Fruit fly (Drosophila melanogaster): ENCODE results near the gene CG12698.
A peak's percentile ranks its signal among the peaks of the same experiment; 100 is the strongest.

CG12698 gene

DNA sequence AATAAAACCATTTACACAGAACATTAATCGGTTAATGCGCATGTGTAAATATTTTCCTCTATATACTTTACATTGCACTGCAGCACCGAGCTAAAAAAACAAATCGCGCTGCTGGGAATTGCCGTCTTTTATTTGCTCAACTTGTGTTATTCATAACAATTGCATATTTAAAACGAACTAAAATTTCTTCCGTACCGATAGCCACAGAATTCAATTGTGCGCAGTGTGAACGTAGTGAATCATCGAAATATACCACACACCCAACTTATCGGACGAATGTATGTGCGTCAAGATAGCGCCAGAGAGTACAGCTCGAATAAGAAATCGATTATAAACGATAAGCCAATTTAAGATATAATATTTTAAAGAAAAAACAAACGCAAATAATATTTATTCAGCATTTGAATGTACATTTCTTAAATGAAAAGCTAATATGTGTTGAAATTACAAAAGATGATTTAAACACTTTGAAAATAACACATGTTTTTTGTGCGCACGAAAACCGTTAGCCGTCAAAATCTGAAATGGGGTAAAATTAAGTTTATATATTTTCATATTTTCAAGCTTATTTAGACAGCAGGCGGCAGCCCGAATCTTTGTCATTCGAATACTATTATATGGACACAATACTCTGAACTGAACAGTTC, at the start of gene CG12698, which contains the start of gene vap:
Gene CG12698 (plus strand): TSS at position 597 of the 647 bp plus-strand sequence.
Gene vap (minus strand): TSS at position 262 of the 647 bp plus-strand sequence.
- no peak for TF ChIP-seq CG11762 (GFP tag; optimal IDR thresholded peaks at IDR 0.05; ENCODE audit: insufficient read depth)
- no peak for TF ChIP-seq ss (GFP tag; optimal IDR thresholded peaks at IDR 0.05)
- no peak for TF ChIP-seq Smox (GFP tag; optimal IDR thresholded peaks at IDR 0.05)
- no peak for TF ChIP-seq CG9139 (GFP tag; optimal IDR thresholded peaks at IDR 0.05)
- TF ChIP-seq cyc (GFP tag; optimal IDR thresholded peaks at IDR 0.05): no peak
- no peak for TF ChIP-seq CG34406 (GFP tag; optimal IDR thresholded peaks at IDR 0.05)
- TF ChIP-seq topi (GFP tag; optimal IDR thresholded peaks at IDR 0.05): peak; percentile 6
- peak; percentile 12 for TF ChIP-seq esn (GFP tag; optimal IDR thresholded peaks at IDR 0.05)
- no peak for TF ChIP-seq Hr38 (GFP tag; optimal IDR thresholded peaks at IDR 0.05)
- TF ChIP-seq lz (GFP tag; optimal IDR thresholded peaks at IDR 0.05): peak; percentile 8
- TF ChIP-seq Met (GFP tag; optimal IDR thresholded peaks at IDR 0.05): no peak
- TF ChIP-seq CG6792 (GFP tag; optimal IDR thresholded peaks at IDR 0.05): no peak
- no peak for TF ChIP-seq CG3919 (GFP tag; optimal IDR thresholded peaks at IDR 0.05)
- no peak for TF ChIP-seq vri (GFP tag; optimal IDR thresholded peaks at IDR 0.05)
- peak; percentile 76 for TF ChIP-seq Eip78C (GFP tag)
- TF ChIP-seq Sox14 (GFP tag; optimal IDR thresholded peaks at IDR 0.05): peak; percentile 10
- TF ChIP-seq svp (GFP tag): peak; percentile 47
- TF ChIP-seq CG8119 (GFP tag; IDR thresholded peaks at IDR 0.05): no peak
- TF ChIP-seq CG11902 (GFP tag; optimal IDR thresholded peaks at IDR 0.05): no peak
- TF ChIP-seq pdm3 (GFP tag; optimal IDR thresholded peaks at IDR 0.05): no peak
- no peak for TF ChIP-seq acj6 (GFP tag; optimal IDR thresholded peaks at IDR 0.05)
- no peak for TF ChIP-seq Sox102F (GFP tag; optimal IDR thresholded peaks at IDR 0.05)

DNA sequence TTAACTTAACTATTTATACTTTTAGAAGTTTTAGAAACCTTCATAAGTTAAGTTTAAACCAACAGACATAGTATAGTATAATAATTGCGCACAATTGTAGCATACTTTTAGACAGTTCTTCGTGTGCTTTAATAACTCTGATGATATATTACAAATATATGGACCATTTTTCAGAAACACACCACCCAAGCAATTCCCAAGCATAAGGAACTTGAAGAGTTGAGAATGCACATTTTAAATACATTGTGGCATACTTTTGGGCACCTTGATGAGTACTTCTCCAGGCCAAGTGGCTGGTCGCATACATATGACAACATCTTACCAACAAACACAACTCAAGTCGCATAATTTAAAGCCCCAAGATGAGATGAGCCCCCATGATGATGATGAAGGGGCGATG, 36.4 kb upstream of the CG12698 start:
- TF ChIP-seq CG31627 (GFP tag; optimal IDR thresholded peaks at IDR 0.05): no peak
- TF ChIP-seq dsx (GFP tag; optimal IDR thresholded peaks at IDR 0.05; ENCODE audit: poor library complexity, severe bottlenecking): no peak
- no peak for TF ChIP-seq Blimp-1 (GFP tag; optimal IDR thresholded peaks at IDR 0.05)
- no peak for TF ChIP-seq svp (GFP tag)
- no peak for TF ChIP-seq CG34406 (GFP tag; optimal IDR thresholded peaks at IDR 0.05)
- no peak for TF ChIP-seq fkh (GFP tag; optimal IDR thresholded peaks at IDR 0.05)
- no peak for TF ChIP-seq CG8632 (GFP tag; optimal IDR thresholded peaks at IDR 0.05)
- TF ChIP-seq esn (GFP tag; optimal IDR thresholded peaks at IDR 0.05): no peak
- TF ChIP-seq CG15336 (GFP tag; IDR thresholded peaks at IDR 0.05): no peak
- TF ChIP-seq CG8319 (GFP tag; optimal IDR thresholded peaks at IDR 0.05): no peak

- TF ChIP-seq lz (GFP tag; optimal IDR thresholded peaks at IDR 0.05): no peak
- no peak for TF ChIP-seq CG10631 (GFP tag; optimal IDR thresholded peaks at IDR 0.05)
- TF ChIP-seq svp (GFP tag): peak; percentile 3
- TF ChIP-seq eg (GFP tag; IDR thresholded peaks at IDR 0.05): no peak
- no peak for TF ChIP-seq CG8119 (GFP tag; IDR thresholded peaks at IDR 0.05)
- TF ChIP-seq CG31627 (GFP tag; optimal IDR thresholded peaks at IDR 0.05): no peak
Observed at dm6 chrX:15971574-15971973, 34.4 kb upstream of the CG12698 start.

DNA sequence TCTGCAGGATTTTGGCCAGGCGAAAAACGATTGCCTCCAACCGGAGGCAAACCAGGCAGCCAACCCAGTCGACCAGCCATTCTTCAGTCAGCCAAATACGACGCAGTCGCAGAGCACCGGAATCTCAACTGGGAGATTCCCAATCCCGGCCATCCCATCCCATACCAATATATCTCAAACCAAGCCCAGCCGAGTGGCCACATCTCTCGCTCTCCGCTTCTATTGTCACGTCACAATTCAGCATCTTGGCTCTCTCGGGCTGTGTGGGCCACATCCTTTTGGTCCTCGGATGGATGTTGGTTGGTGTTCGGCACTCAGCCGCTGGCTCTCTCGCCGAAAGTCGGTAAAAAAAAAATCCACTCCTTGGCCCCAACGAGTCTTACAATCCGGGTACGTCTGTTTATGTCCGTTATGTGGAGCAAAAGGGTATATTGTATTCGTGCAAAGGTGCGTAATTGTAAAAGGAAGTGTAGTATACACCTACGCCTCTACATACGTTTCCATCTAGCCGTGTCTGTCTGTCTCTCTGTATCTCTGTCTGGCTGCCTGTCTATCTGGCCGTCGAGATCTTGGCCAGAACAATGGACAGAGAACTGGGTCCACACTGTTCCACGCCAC, 32.7 kb upstream of the CG12698 start, which contains the start of gene mmd:
Gene mmd (minus strand): TSS at position 3 of the 618 bp plus-strand sequence.
- TF ChIP-seq Sox14 (GFP tag; optimal IDR thresholded peaks at IDR 0.05) (no peak), cyc (GFP tag; optimal IDR thresholded peaks at IDR 0.05) (no peak), CG32006 (GFP tag; optimal IDR thresholded peaks at IDR 0.05) (no peak), Lpt (GFP tag; optimal IDR thresholded peaks at IDR 0.05) (no peak), fkh (GFP tag; optimal IDR thresholded peaks at IDR 0.05) (no peak), CG3919 (GFP tag; optimal IDR thresholded peaks at IDR 0.05) (no peak), CG10669 (GFP tag; optimal IDR thresholded peaks at IDR 0.05) (no peak), CG11294 (GFP tag; IDR thresholded peaks at IDR 0.05) (no peak), fd59A (GFP tag; optimal IDR thresholded peaks at IDR 0.05) (no peak), achi (GFP tag; optimal IDR thresholded peaks at IDR 0.05) (no peak)
